Worm (Caenorhabditis elegans) whole organism, mixed stage, embryonic: ENCODE data around the gene nhr-164.
"Not testable (repeated sequence)": the region's sequence is repeated elsewhere in the genome, so short reads cannot be mapped to it uniquely, and the experiment has no call there.

Experiments used
- M03D4.4 ChIP-seq: sonication (generic microtip); optimal IDR thresholded peaks from 2 replicates; lab custom pipeline; 2017; ENCODE audit warnings: mild to moderate bottlenecking, missing genetic modification characterization, missing compliant biosample characterization
- bed-3 ChIP-seq: fragments of 200-800 bp; sonication (Bioruptor generic); optimal IDR thresholded peaks from 3 replicates; lab custom pipeline; 2018; ENCODE audit warnings: mild to moderate bottlenecking, missing genetic modification characterization, moderate library complexity, missing compliant biosample characterization
- blmp-1 ChIP-seq: fragments of 150-350 bp; optimal IDR thresholded peaks from 2 replicates; lab custom pipeline; 2014; ENCODE audit warnings: missing biosample characterization, missing genetic modification characterization
- ceh-39 ChIP-seq: fragments of 150-350 bp; optimal IDR thresholded peaks from 2 replicates; lab custom pipeline; 2014; ENCODE audit warnings: missing biosample characterization, missing genetic modification characterization
- ceh-43 ChIP-seq: fragments of 200-800 bp; sonication (Bioruptor generic); optimal IDR thresholded peaks from 2 replicates; lab custom pipeline; 2018; ENCODE audit warnings: mild to moderate bottlenecking, missing genetic modification characterization, moderate library complexity, missing compliant biosample characterization
- ceh-83 ChIP-seq: fragments of 200-800 bp; sonication (Bioruptor generic); optimal IDR thresholded peaks from 2 replicates; lab custom pipeline; 2018; ENCODE audit warnings: mild to moderate bottlenecking, missing genetic modification characterization, missing compliant biosample characterization
- ces-1 ChIP-seq: fragments of 150-350 bp; optimal IDR thresholded peaks from 2 replicates; lab custom pipeline; 2014; ENCODE audit warnings: missing biosample characterization, missing genetic modification reagents, missing genetic modification characterization
- cnd-1 ChIP-seq: fragments of 200-800 bp; sonication (Bioruptor generic); optimal IDR thresholded peaks from 2 replicates; lab custom pipeline; 2018; ENCODE audit warnings: mild to moderate bottlenecking, missing genetic modification characterization, missing compliant biosample characterization
- drap-1 ChIP-seq: fragments of 200-800 bp; sonication (Bioruptor generic); optimal IDR thresholded peaks from 3 replicates; lab custom pipeline; 2018; ENCODE audit warnings: mild to moderate bottlenecking, missing genetic modification characterization, missing compliant biosample characterization
- elt-1 ChIP-seq: sonication (generic microtip); optimal IDR thresholded peaks from 2 replicates; lab custom pipeline; 2017; ENCODE audit warnings: missing genetic modification characterization, mild to moderate bottlenecking, missing compliant biosample characterization, antibody characterized with exemption, moderate library complexity, borderline replicate concordance; ENCODE audit not compliant: insufficient read depth
- elt-3 ChIP-seq: fragments of 150-350 bp; optimal IDR thresholded peaks from 2 replicates; lab custom pipeline; 2014; ENCODE audit warnings: missing biosample characterization, missing genetic modification characterization
- hlh-1 ChIP-seq: fragments of 150-350 bp; optimal IDR thresholded peaks from 2 replicates; lab custom pipeline; 2014; ENCODE audit warnings: missing biosample characterization, missing genetic modification reagents, missing genetic modification characterization
- lin-13 ChIP-seq: fragments of 150-350 bp; optimal IDR thresholded peaks from 2 replicates; lab custom pipeline; 2014; ENCODE audit warnings: missing biosample characterization, missing genetic modification characterization
- lin-32 ChIP-seq: fragments of 200-800 bp; sonication (Bioruptor generic); optimal IDR thresholded peaks from 2 replicates; lab custom pipeline; 2018; ENCODE audit warnings: mild to moderate bottlenecking, missing genetic modification characterization, missing compliant biosample characterization
- lsy-2 ChIP-seq: fragments of 150-350 bp; optimal IDR thresholded peaks from 2 replicates; lab custom pipeline; 2014; ENCODE audit warnings: missing biosample characterization, missing genetic modification characterization
- mab-5 ChIP-seq: fragments of 150-350 bp; optimal IDR thresholded peaks from 2 replicates; lab custom pipeline; 2014; ENCODE audit warnings: missing biosample characterization, missing genetic modification characterization
- mep-1 ChIP-seq: fragments of 150-350 bp; optimal IDR thresholded peaks from 2 replicates; lab custom pipeline; 2017; ENCODE audit warnings: missing biosample characterization, missing genetic modification reagents, missing genetic modification characterization, inconsistent platforms
- mls-2 ChIP-seq: sonication (generic microtip); optimal IDR thresholded peaks from 2 replicates; lab custom pipeline; 2016; ENCODE audit warnings: mild to moderate bottlenecking, missing genetic modification characterization, moderate library complexity, missing compliant biosample characterization
- nhr-2 ChIP-seq: fragments of 150-350 bp; optimal IDR thresholded peaks from 2 replicates; lab custom pipeline; 2014; ENCODE audit warnings: missing biosample characterization, missing genetic modification characterization
- nhr-237 ChIP-seq: fragments of 150-350 bp; optimal IDR thresholded peaks from 2 replicates; lab custom pipeline; 2014; ENCODE audit warnings: missing biosample characterization, missing genetic modification characterization
- nhr-28 ChIP-seq: fragments of 150-350 bp; optimal IDR thresholded peaks from 2 replicates; lab custom pipeline; 2014; ENCODE audit warnings: missing biosample characterization, missing genetic modification characterization
- nhr-76 ChIP-seq: sonication (generic microtip); optimal IDR thresholded peaks from 2 replicates; lab custom pipeline; 2017; ENCODE audit warnings: missing biosample characterization, missing genetic modification characterization
- sem-2 ChIP-seq: fragments of 200-800 bp; sonication (Bioruptor generic); optimal IDR thresholded peaks from 2 replicates; lab custom pipeline; 2018; ENCODE audit warnings: mild to moderate bottlenecking, missing genetic modification characterization, missing compliant biosample characterization
- snpc-4 ChIP-seq: fragments of 150-350 bp; optimal IDR thresholded peaks from 2 replicates; lab custom pipeline; 2014; ENCODE audit warnings: missing biosample characterization, missing genetic modification characterization
- tbx-8 ChIP-seq: fragments of 200-800 bp; sonication (Bioruptor generic); optimal IDR thresholded peaks from 2 replicates; lab custom pipeline; 2018; ENCODE audit warnings: mild to moderate bottlenecking, missing genetic modification characterization, moderate library complexity, missing compliant biosample characterization
- unc-120 ChIP-seq: sonication (generic microtip); optimal IDR thresholded peaks from 2 replicates; lab custom pipeline; 2017; ENCODE audit warnings: missing genetic modification characterization, missing compliant biosample characterization; ENCODE audit not compliant: poor library complexity, severe bottlenecking
- unc-39 ChIP-seq: fragments of 150-350 bp; optimal IDR thresholded peaks from 2 replicates; lab custom pipeline; 2014; ENCODE audit warnings: missing biosample characterization, missing genetic modification characterization
- unc-62 ChIP-seq: fragments of 150-350 bp; optimal IDR thresholded peaks from 2 replicates; lab custom pipeline; 2014; ENCODE audit warnings: missing biosample characterization, missing genetic modification reagents, missing genetic modification characterization
- zip-8 ChIP-seq: fragments of 150-350 bp; optimal IDR thresholded peaks from 2 replicates; lab custom pipeline; 2014; ENCODE audit warnings: missing biosample characterization, missing genetic modification characterization

Gene nhr-164

DNA sequence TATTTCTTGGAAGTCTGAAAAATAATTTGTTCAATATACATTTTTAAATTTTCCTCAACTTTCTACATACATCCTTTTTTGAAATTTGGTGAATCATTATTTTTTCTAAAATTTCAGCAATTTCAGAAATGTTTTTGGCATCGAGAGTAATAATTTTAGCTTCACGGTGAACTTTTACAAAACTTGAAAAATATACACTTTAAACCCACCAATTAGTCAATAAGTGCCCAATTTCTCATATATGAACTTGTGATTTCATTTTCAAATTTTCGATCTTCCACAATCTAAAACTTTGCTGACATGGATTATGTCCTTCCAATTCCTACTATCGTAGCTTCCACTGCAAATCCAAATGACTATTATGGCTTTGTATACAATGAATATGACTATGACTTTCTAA, 11.9 kb downstream of the nhr-164 start, which contains the start of gene srw-24:
Gene srw-24 (plus strand): TSS at position 301 of the 400 bp plus-strand sequence.
- no peak for TF ChIP-seq M03D4.4 (tag; lab: Kevin White, UChicago)
- TF ChIP-seq mls-2 (tag; lab: Kevin White, UChicago), result no peak

DNA sequence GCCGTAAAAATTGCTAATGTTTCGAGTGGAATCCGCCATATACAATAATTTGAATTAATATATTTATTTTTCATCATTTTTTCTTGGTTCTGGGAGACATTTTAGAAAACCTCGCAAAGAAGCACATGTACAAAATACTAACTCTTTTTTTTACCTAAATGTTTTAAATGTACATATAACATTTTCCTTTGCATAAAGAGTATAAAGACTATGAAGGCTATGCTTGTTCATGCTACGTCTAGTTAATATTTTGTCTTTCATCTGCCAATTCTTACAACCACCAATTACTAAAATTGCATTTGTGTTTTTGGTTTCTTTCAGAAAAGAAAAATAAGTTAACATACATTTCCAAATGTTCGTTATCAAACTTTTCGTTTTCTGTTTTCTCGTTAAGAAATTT, 14.2 kb downstream of the nhr-164 start, which contains the start of gene irld-25:
Gene irld-25 (plus strand): TSS at position 301 of the 400 bp plus-strand sequence.
- TF ChIP-seq lsy-2 (tag; lab: Kevin White, UChicago) (no peak), drap-1 (no peak), ceh-83 (no peak), zip-8 (tag; lab: Kevin White, UChicago) (no peak), nhr-28 (tag; lab: Kevin White, UChicago) (no peak), unc-120 (tag; lab: Kevin White, UChicago) (no peak), hlh-1 (no peak), nhr-2 (tag; lab: Kevin White, UChicago) (no peak), unc-62 (no peak), elt-1 (tag; lab: Kevin White, UChicago) (no peak), mab-5 (no peak), nhr-76 (tag; lab: Kevin White, UChicago) (no peak), lin-13 (tag; lab: Kevin White, UChicago) (no peak), M03D4.4 (tag; lab: Kevin White, UChicago) (no peak), ceh-43 (GFP tag; lab: Kevin White, UChicago) (no peak)

DNA sequence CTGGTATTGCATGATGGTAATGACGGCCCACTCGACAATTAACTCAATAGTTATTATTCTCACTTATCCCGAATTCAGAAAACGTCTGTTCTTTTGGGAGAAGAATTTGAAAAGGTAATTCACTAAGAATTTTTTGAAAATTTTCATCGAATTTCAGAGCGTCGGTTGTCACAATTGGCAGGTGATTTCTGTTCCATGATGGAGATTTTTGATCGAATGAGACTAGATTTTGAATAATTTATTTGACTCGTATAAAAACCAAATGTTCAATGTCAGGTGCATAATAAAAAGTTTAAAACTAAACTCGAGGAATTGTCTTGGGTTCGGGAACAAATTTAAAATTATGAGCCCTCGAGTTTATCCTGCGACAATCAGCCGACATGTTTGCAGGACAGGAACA, 18.9 kb downstream of the nhr-164 start, which contains the start of gene sri-25:
Gene sri-25 (plus strand): TSS at position 301 of the 400 bp plus-strand sequence.
- TF ChIP-seq tbx-8 (no peak), ces-1 (no peak), unc-39 (tag; lab: Kevin White, UChicago) (no peak), ceh-39 (tag; lab: Kevin White, UChicago) (no peak), hlh-1 (no peak), unc-62 (no peak), nhr-237 (tag; lab: Kevin White, UChicago) (no peak), cnd-1 (tag; lab: Kevin White, UChicago) (no peak), ceh-43 (GFP tag; lab: Kevin White, UChicago) (no peak), ceh-83 (no peak)

DNA sequence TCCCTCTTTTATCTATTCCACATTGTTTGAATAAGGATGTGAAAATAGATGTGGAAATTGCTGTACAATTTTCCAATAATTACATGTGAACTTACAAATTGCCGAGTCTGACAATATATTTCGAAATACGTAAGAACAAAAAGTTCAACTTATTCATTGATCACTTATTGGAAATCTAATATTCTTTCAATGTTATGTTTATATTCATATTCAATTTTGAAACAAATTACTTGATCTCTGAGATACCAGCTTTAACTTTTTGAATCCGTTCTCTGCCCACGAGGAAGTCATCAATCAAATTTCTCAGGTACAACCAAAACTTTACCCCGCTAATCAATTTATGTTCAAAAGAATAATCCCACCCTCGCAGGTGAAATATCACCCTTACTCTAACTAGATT, 20.4 kb downstream of the nhr-164 start, which contains the start of gene sri-26:
Gene sri-26 (plus strand): TSS at position 301 of the 400 bp plus-strand sequence.
- TF ChIP-seq hlh-1; mep-1 (tag; lab: Kevin White, UChicago); unc-62: not testable (repeated sequence)

DNA sequence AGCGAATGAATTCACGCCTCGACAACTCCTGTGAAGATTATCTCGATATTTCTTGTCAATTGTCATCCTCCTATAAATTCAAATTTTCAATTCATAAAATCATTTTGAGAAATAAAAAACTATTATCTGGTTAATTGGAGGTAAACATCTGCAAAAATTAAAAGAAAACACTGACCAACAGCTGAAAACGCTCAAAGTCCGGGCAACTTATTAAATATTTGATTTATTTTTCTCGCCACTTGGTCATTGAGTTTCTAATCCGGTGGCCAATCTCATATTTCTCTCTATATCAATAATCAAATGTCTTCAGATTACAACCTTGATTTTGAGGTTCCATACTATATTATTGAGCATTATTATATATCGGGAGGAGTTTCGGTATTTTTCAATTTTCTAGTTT, 23.7 kb downstream of the nhr-164 start, which contains the start of gene sri-24:
Gene sri-24 (plus strand): TSS at position 301 of the 400 bp plus-strand sequence.
- TF ChIP-seq unc-39 (tag; lab: Kevin White, UChicago); lin-32 (GFP tag; lab: Kevin White, UChicago); ceh-39 (tag; lab: Kevin White, UChicago): not testable (repeated sequence)

DNA sequence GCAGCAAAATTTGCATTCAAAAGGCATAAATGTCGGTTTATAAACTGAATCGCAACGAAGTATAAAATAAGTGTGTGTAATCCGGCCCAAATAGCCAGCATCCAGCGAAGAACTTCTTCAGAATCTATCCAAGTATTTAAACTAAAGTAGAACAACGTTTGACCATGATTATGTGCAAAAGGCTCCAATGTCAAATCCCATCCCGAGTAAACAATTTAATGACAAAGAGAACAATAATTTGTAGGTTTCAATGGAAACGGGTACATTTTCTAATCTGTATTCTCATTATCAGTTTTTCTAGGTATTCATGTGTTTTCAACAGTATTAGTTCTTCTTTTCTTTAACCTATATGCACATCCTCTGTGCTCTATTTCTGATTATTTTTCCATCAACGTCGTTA, 27.9 kb downstream of the nhr-164 start, which contains the start of gene C41G6.12:
Gene C41G6.12 (minus strand): TSS at position 101 of the 400 bp plus-strand sequence.
- not testable (repeated sequence) for TF ChIP-seq sem-2 (GFP tag; lab: Kevin White, UChicago); blmp-1 (tag; lab: Kevin White, UChicago); bed-3

DNA sequence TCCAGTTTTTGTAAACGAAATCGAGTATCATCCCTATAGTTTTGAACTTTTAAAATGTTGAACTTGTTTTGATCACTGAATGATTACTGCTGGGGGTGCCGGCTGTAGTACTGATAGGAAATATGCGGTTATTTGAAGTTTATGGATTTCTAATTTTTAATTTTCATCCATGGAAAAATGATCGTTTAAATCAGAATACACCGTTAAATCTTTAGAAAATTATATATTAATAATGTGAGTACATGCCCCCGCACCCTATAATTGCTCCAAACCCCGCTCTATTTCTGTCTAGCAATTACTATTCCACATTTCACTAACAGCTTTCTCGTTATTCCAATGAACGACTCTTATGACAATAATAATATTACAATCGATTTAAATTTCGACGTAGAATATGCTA, 35.8 kb downstream of the nhr-164 start, which contains the start of gene Y75B12B.10:
Gene Y75B12B.10 (plus strand): TSS at position 301 of the 400 bp plus-strand sequence.
- TF ChIP-seq elt-1 (tag; lab: Kevin White, UChicago) (no peak), sem-2 (GFP tag; lab: Kevin White, UChicago) (no peak), ceh-83 (no peak), unc-62 (no peak), blmp-1 (tag; lab: Kevin White, UChicago) (no peak), lin-13 (tag; lab: Kevin White, UChicago) (no peak), lin-32 (GFP tag; lab: Kevin White, UChicago) (no peak), elt-3 (tag; lab: Kevin White, UChicago) (no peak), mab-5 (no peak), snpc-4 (tag; lab: Kevin White, UChicago) (no peak), ces-1 (no peak), hlh-1 (no peak), nhr-2 (tag; lab: Kevin White, UChicago) (no peak)
